Worm (Caenorhabditis elegans): ENCODE measurements around the gene W03C9.8.
A peak's percentile ranks its signal among the peaks of the same experiment; 100 is the strongest.

The W03C9.8 gene

ce11 chrII:11914304-11914703, 34.3 kb upstream of the W03C9.8 start, which contains the start of gene ZK930.7:
Gene ZK930.7 (plus strand): TSS chrII:11914604.
- TF ChIP-seq ceh-2 (tag; optimal IDR thresholded peaks at IDR 0.05) (no peak), unc-55 (GFP tag; optimal IDR thresholded peaks at IDR 0.05) (no peak), tbx-2 (tag; optimal IDR thresholded peaks at IDR 0.05) (no peak), F13H6.1 (tag; optimal IDR thresholded peaks at IDR 0.05) (no peak), ceh-19 (GFP tag; optimal IDR thresholded peaks at IDR 0.05) (no peak), odd-2 (tag; optimal IDR thresholded peaks at IDR 0.05) (no peak), ceh-24 (tag; optimal IDR thresholded peaks at IDR 0.05) (no peak), ceh-45 (GFP tag; IDR thresholded peaks at IDR 0.05) (no peak), hlh-15 (tag; optimal IDR thresholded peaks at IDR 0.05) (no peak), mec-3 (tag; optimal IDR thresholded peaks at IDR 0.05; ENCODE audit: borderline replicate concordance) (no peak), pat-9 (tag; optimal IDR thresholded peaks at IDR 0.05) (no peak), che-1 (tag; optimal IDR thresholded peaks at IDR 0.05) (no peak), dve-1 (tag; optimal IDR thresholded peaks at IDR 0.05) (no peak), T23F11.4 (GFP tag; optimal IDR thresholded peaks at IDR 0.05) (no peak), madf-2 (tag; optimal IDR thresholded peaks at IDR 0.05) (no peak), unc-42 (tag; optimal IDR thresholded peaks at IDR 0.05) (no peak), fkh-6 (tag; optimal IDR thresholded peaks at IDR 0.05) (no peak), elt-4 (tag; optimal IDR thresholded peaks at IDR 0.05) (no peak)

- TF ChIP-seq pax-1 (tag; optimal IDR thresholded peaks at IDR 0.05) (peak; percentile 23), Y22D7AL.16 (tag; optimal IDR thresholded peaks at IDR 0.05) (no peak)
Observed at ce11 chrII:11915770-11916554, 32.6 kb upstream of the W03C9.8 start, which contains the start of the genes vps-15 and hmg-12. Gene vps-15 (minus strand): TSS chrII:11915852. Gene hmg-12 (plus strand): TSS chrII:11916513.

ce11 chrII:11916555-11916941, 32.0 kb upstream of the W03C9.8 start:
- TF ChIP-seq K09A11.1 (tag; optimal IDR thresholded peaks at IDR 0.05; ENCODE audit: insufficient read depth) (no peak), ceh-22 (tag; optimal IDR thresholded peaks at IDR 0.05) (no peak), fax-1 (tag; optimal IDR thresholded peaks at IDR 0.05) (no peak), K02D7.2 (tag; optimal IDR thresholded peaks at IDR 0.05) (no peak), sox-4 (tag; optimal IDR thresholded peaks at IDR 0.05) (no peak), hlh-30 (tag; optimal IDR thresholded peaks at IDR 0.05; ENCODE audit: insufficient read depth) (no peak)

ce11 chrII:11916945-11917344, 31.6 kb upstream of the W03C9.8 start:
- TF ChIP-seq tbx-7 (tag; optimal IDR thresholded peaks at IDR 0.05) (no peak), elt-4 (tag; optimal IDR thresholded peaks at IDR 0.05) (no peak), sox-2 (GFP tag; IDR thresholded peaks at IDR 0.05) (no peak), pros-1 (tag; optimal IDR thresholded peaks at IDR 0.05) (no peak), C38D4.7 (GFP tag; optimal IDR thresholded peaks at IDR 0.05) (no peak), npax-4 (tag; optimal IDR thresholded peaks at IDR 0.05) (no peak), unc-86 (tag; optimal IDR thresholded peaks at IDR 0.05) (no peak), K02D7.2 (tag; optimal IDR thresholded peaks at IDR 0.05) (no peak), ceh-18 (tag; optimal IDR thresholded peaks at IDR 0.05) (no peak), elt-2 (tag; optimal IDR thresholded peaks at IDR 0.05) (no peak), ceh-30 (tag; optimal IDR thresholded peaks at IDR 0.05) (no peak), Y22D7AL.16 (tag; optimal IDR thresholded peaks at IDR 0.05) (no peak), C08G9.2 (tag; optimal IDR thresholded peaks at IDR 0.05) (no peak)
